Fruit fly (Drosophila melanogaster): ENCODE data around the gene CG44475.

CG44475 gene

dm6 chr2L:15910937-15911590 lies 28.1 kb upstream of the CG44475 start (continued):
- TF ChIP-seq cato (GFP tag; optimal IDR thresholded peaks at IDR 0.05; ENCODE audit: borderline replicate concordance), result peak; percentile 95
- peak; percentile 80 for TF ChIP-seq Nf-YB (GFP tag; optimal IDR thresholded peaks at IDR 0.05)
- TF ChIP-seq ems (GFP tag; optimal IDR thresholded peaks at IDR 0.05), result peak; percentile 93
- peak; percentile 95 for TF ChIP-seq CG17361 (GFP tag; IDR thresholded peaks at IDR 0.05)
- peak; percentile 18 for TF ChIP-seq HLH4C (GFP tag; IDR thresholded peaks at IDR 0.05; ENCODE audit: partially characterized antibody)
- peak; percentile 87 for TF ChIP-seq ERR (GFP tag; optimal IDR thresholded peaks at IDR 0.05)
- TF ChIP-seq CG30020 (tag; optimal IDR thresholded peaks at IDR 0.05), result peak; percentile 76
- TF ChIP-seq corto (GFP tag; optimal IDR thresholded peaks at IDR 0.05), result peak; percentile 88
- TF ChIP-seq CG18262 (tag; optimal IDR thresholded peaks at IDR 0.05), result peak; percentile 97
- peak; percentile 92 for TF ChIP-seq ap (GFP tag; IDR thresholded peaks at IDR 0.05)
- TF ChIP-seq sc (optimal IDR thresholded peaks at IDR 0.05), result no peak
- TF ChIP-seq sc (GFP tag; optimal IDR thresholded peaks at IDR 0.05), result peak; percentile 95
- peak; percentile 94 for TF ChIP-seq CG17568 (GFP tag; optimal IDR thresholded peaks at IDR 0.05)
- peak; percentile 97 for TF ChIP-seq lmd (GFP tag; IDR thresholded peaks at IDR 0.05)
- TF ChIP-seq CG8089 (GFP tag; optimal IDR thresholded peaks at IDR 0.05), result peak; percentile 95
- TF ChIP-seq Poxn (GFP tag; IDR thresholded peaks at IDR 0.05), result peak; percentile 74
- peak; percentile 95 for TF ChIP-seq CG15601 (tag; optimal IDR thresholded peaks at IDR 0.05)
- TF ChIP-seq CG15479 (GFP tag; optimal IDR thresholded peaks at IDR 0.05), result no peak
- TF ChIP-seq Rx (GFP tag; IDR thresholded peaks at IDR 0.05), result peak; percentile 89
- TF ChIP-seq ase (GFP tag; IDR thresholded peaks at IDR 0.05), result peak; percentile 95
- peak; percentile 92 for TF ChIP-seq trem (tag; optimal IDR thresholded peaks at IDR 0.05)
- TF ChIP-seq HHEX (GFP tag; optimal IDR thresholded peaks at IDR 0.05), result peak; percentile 95
- TF ChIP-seq CG5953 (GFP tag; IDR thresholded peaks at IDR 0.05), result peak; percentile 91
- TF ChIP-seq CG7745 (tag; optimal IDR thresholded peaks at IDR 0.05), result peak; percentile 63
- TF ChIP-seq sug (tag; optimal IDR thresholded peaks at IDR 0.05), result no peak
- peak; percentile 85 for TF ChIP-seq MBD-R2 (GFP tag; IDR thresholded peaks at IDR 0.05)
- peak; percentile 97 for TF ChIP-seq jing (GFP tag; optimal IDR thresholded peaks at IDR 0.05)
- peak; percentile 85 for TF ChIP-seq Nf-YA (GFP tag; IDR thresholded peaks at IDR 0.05)
- no peak for TF ChIP-seq gfzf (GFP tag; optimal IDR thresholded peaks at IDR 0.05)
- peak; percentile 95 for TF ChIP-seq CG7786 (GFP tag; optimal IDR thresholded peaks at IDR 0.05)
- peak; percentile 82 for TF ChIP-seq CG15514 (GFP tag; optimal IDR thresholded peaks at IDR 0.05)
- TF ChIP-seq toy (GFP tag; IDR thresholded peaks at IDR 0.05), result peak; percentile 80
- TF ChIP-seq CG2202 (tag; optimal IDR thresholded peaks at IDR 0.05), result peak; percentile 94
- TF ChIP-seq CG13624 (GFP tag; optimal IDR thresholded peaks at IDR 0.05), result peak; percentile 94
- TF ChIP-seq stc (GFP tag; IDR thresholded peaks at IDR 0.05), result peak; percentile 97
- TF ChIP-seq dan (GFP tag; IDR thresholded peaks at IDR 0.05), result peak; percentile 62; the same call in 1 of the 2 replicates
- TF ChIP-seq CG9437 (GFP tag; optimal IDR thresholded peaks at IDR 0.05), result peak; percentile 91
- peak; percentile 98 for TF ChIP-seq gem (tag; optimal IDR thresholded peaks at IDR 0.05)
- peak; percentile 61 for TF ChIP-seq Sry-δ (GFP tag; optimal IDR thresholded peaks at IDR 0.05)
- peak; percentile 99 for TF ChIP-seq CG12769 (tag; optimal IDR thresholded peaks at IDR 0.05)
- peak; percentile 90 for TF ChIP-seq Optix (GFP tag; IDR thresholded peaks at IDR 0.05)
- TF ChIP-seq CG9817 (tag; optimal IDR thresholded peaks at IDR 0.05), result peak; percentile 97
- TF ChIP-seq PHDP (tag; optimal IDR thresholded peaks at IDR 0.05), result peak; percentile 97
- peak; percentile 93 for TF ChIP-seq shn (GFP tag; optimal IDR thresholded peaks at IDR 0.05)
- TF ChIP-seq ewg (GFP tag; optimal IDR thresholded peaks at IDR 0.05), result peak; percentile 94
- TF ChIP-seq zfh2 (GFP tag; optimal IDR thresholded peaks at IDR 0.05), result peak; percentile 92
- TF ChIP-seq CG11695 (GFP tag; IDR thresholded peaks at IDR 0.05), result peak; percentile 98
- peak; percentile 82 for TF ChIP-seq Jarid2 (GFP tag; optimal IDR thresholded peaks at IDR 0.05)
- TF ChIP-seq Myb (GFP tag; optimal IDR thresholded peaks at IDR 0.05), result peak; percentile 85
- peak; percentile 97 for TF ChIP-seq oc (tag; optimal IDR thresholded peaks at IDR 0.05)

All from whole organism, embryonic.